Worm (Caenorhabditis elegans): ENCODE results near the gene snf-9.

snf-9 gene

DNA sequence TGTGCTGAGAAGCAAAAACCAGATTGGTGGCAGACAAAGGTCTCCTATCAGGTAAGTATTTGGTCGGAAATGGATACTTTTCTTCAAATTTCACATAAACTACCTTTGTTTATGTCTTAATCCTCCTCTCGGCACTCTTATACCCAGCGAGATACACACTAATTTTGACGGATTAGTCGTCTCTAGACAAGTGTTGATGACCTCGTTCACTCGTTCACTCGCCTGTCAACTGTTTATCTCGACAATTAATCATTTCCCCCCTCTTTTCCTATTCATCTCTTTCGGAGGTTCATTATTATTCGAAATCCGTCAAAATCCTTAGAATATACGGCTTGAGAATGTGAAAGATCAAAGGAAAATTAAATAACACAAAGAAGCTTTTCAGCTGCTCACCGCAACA lies 42.2 kb upstream of the snf-9 start:
- TF ChIP-seq ceh-36 (tag; optimal IDR thresholded peaks at IDR 0.05) (peak; percentile 20), B0310.2 (tag; optimal IDR thresholded peaks at IDR 0.05) (no peak), hmbx-1 (tag; optimal IDR thresholded peaks at IDR 0.05) (no peak), ceh-13 (GFP tag; optimal IDR thresholded peaks at IDR 0.05) (no peak)

- TF ChIP-seq tbx-37 (GFP tag; conservative IDR thresholded peaks at IDR 0.05) = no peak
- no peak for TF ChIP-seq aly-1 (tag; optimal IDR thresholded peaks at IDR 0.05)
- no peak for TF ChIP-seq B0310.2 (tag; optimal IDR thresholded peaks at IDR 0.05)
- no peak for TF ChIP-seq ceh-36 (tag; optimal IDR thresholded peaks at IDR 0.05)
- TF ChIP-seq hmbx-1 (tag; optimal IDR thresholded peaks at IDR 0.05) = no peak
- TF ChIP-seq tbx-11 (GFP tag; IDR thresholded peaks at IDR 0.05) = no peak
- no peak for TF ChIP-seq ets-7 (tag; optimal IDR thresholded peaks at IDR 0.05)
- TF ChIP-seq ceh-13 (GFP tag; optimal IDR thresholded peaks at IDR 0.05) = no peak
- TF ChIP-seq hmg-4 (GFP tag; optimal IDR thresholded peaks at IDR 0.05) = no peak
- TF ChIP-seq hnd-1 (tag; optimal IDR thresholded peaks at IDR 0.05) = no peak
- TF ChIP-seq F13C5.2 (tag; optimal IDR thresholded peaks at IDR 0.05) = no peak
- no peak for TF ChIP-seq tra-4 (tag; optimal IDR thresholded peaks at IDR 0.05)
- TF ChIP-seq pes-1 (GFP tag; IDR thresholded peaks at IDR 0.05) = no peak
Observed at ce11 chrIV:17273602-17274110, 38.3 kb upstream of the snf-9 start, which contains the start of gene gln-5. Gene gln-5 (minus strand): TSS chrIV:17273652.

DNA sequence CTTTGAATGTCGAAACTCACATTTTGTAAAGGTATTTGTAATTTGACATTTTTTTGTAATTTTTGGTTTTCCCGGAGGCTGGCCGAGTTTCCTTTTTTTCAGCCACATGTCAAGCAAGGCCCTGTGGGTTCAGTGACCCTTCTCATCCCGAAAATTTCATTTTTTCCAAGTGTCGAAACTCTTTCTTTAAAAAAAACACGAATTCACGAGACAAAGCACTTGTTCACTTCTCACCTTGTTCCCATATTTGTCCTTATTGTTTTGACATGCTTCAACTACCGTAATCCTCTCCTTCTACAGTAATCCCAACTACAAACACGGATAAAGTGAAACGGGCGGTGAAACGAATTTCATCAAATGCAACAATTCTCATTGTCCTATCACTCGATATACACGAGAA lies 36.7 kb upstream of the snf-9 start, which contains the start of gene lhfp-4:
TSS of gene lhfp-4 (plus strand) at position 301 of the 400 bp plus-strand sequence.
- TF ChIP-seq scrt-1 (GFP tag; IDR thresholded peaks at IDR 0.05) (no peak), hnd-1 (tag; optimal IDR thresholded peaks at IDR 0.05) (no peak), pes-1 (GFP tag; IDR thresholded peaks at IDR 0.05) (no peak), F13C5.2 (tag; optimal IDR thresholded peaks at IDR 0.05) (no peak), hmbx-1 (tag; optimal IDR thresholded peaks at IDR 0.05) (no peak), tbx-11 (GFP tag; IDR thresholded peaks at IDR 0.05) (no peak), ama-1 (optimal IDR thresholded peaks at IDR 0.05) (no peak), tra-4 (tag; optimal IDR thresholded peaks at IDR 0.05) (no peak), flt-1 (GFP tag; IDR thresholded peaks at IDR 0.05) (no peak), aly-1 (tag; optimal IDR thresholded peaks at IDR 0.05) (no peak)

- TF ChIP-seq hmbx-1 (tag; optimal IDR thresholded peaks at IDR 0.05) (no peak), B0310.2 (tag; optimal IDR thresholded peaks at IDR 0.05) (no peak), sea-1 (GFP tag; conservative IDR thresholded peaks at IDR 0.05) (no peak), ets-7 (tag; optimal IDR thresholded peaks at IDR 0.05) (no peak), hnd-1 (tag; optimal IDR thresholded peaks at IDR 0.05) (no peak), tbx-11 (GFP tag; IDR thresholded peaks at IDR 0.05) (no peak), tbx-37 (GFP tag; conservative IDR thresholded peaks at IDR 0.05) (no peak), ama-1 (optimal IDR thresholded peaks at IDR 0.05) (no peak), hmg-4 (GFP tag; optimal IDR thresholded peaks at IDR 0.05) (no peak), ceh-13 (GFP tag; optimal IDR thresholded peaks at IDR 0.05) (no peak), flt-1 (GFP tag; IDR thresholded peaks at IDR 0.05) (no peak), scrt-1 (GFP tag; IDR thresholded peaks at IDR 0.05) (no peak), ceh-36 (tag; optimal IDR thresholded peaks at IDR 0.05) (no peak), aly-1 (tag; optimal IDR thresholded peaks at IDR 0.05) (no peak), pes-1 (GFP tag; IDR thresholded peaks at IDR 0.05) (no peak), tra-4 (tag; optimal IDR thresholded peaks at IDR 0.05) (no peak), F13C5.2 (tag; optimal IDR thresholded peaks at IDR 0.05) (no peak)
Observed at ce11 chrIV:17276705-17277458, 35.1 kb upstream of the snf-9 start, which contains the start of gene clec-196. Gene clec-196 (plus strand): TSS chrIV:17276956.

- peak; percentile 3 for TF ChIP-seq ama-1 (optimal IDR thresholded peaks at IDR 0.05)
- no peak for TF ChIP-seq hmg-4 (GFP tag; optimal IDR thresholded peaks at IDR 0.05)
Observed at ce11 chrIV:17277459-17278173, 34.3 kb upstream of the snf-9 start.

DNA sequence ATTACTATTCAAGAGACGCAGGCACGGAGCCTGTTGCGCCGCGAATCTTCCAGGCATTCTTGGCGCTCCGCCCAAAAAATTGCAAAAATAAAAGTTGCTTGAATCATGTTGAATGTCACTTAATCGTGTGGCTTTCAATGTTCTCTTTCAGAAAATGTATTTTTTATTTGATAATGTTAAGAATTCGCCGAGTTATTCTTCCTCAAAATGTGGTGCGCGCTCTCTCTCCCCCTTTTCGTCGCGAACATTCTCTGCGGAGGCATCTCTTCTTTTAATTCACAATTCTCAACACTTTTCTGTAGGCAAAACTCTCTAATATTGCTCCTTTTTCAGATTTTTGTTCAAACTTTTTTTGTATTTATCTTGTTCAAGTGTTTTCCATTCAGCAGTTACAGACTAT lies 33.6 kb upstream of the snf-9 start:
- TF ChIP-seq ama-1 (optimal IDR thresholded peaks at IDR 0.05) (no peak), tbx-11 (GFP tag; IDR thresholded peaks at IDR 0.05) (no peak), ceh-36 (tag; optimal IDR thresholded peaks at IDR 0.05) (peak; percentile 57), hmbx-1 (tag; optimal IDR thresholded peaks at IDR 0.05) (peak; percentile 69), hnd-1 (tag; optimal IDR thresholded peaks at IDR 0.05) (peak; percentile 53), ceh-13 (GFP tag; optimal IDR thresholded peaks at IDR 0.05) (peak; percentile 65), B0310.2 (tag; optimal IDR thresholded peaks at IDR 0.05) (peak; percentile 55), F13C5.2 (tag; optimal IDR thresholded peaks at IDR 0.05) (peak; percentile 96), pes-1 (GFP tag; IDR thresholded peaks at IDR 0.05) (peak; percentile 50; the same call in 1 of the 2 replicates), hmg-4 (GFP tag; optimal IDR thresholded peaks at IDR 0.05) (peak; percentile 89), sea-1 (GFP tag; conservative IDR thresholded peaks at IDR 0.05) (peak; percentile 83), flt-1 (GFP tag; IDR thresholded peaks at IDR 0.05) (peak; percentile 67), scrt-1 (GFP tag; IDR thresholded peaks at IDR 0.05) (no peak), tra-4 (tag; optimal IDR thresholded peaks at IDR 0.05) (peak; percentile 73), tbx-37 (GFP tag; conservative IDR thresholded peaks at IDR 0.05) (no peak), aly-1 (tag; optimal IDR thresholded peaks at IDR 0.05) (no peak), ets-7 (tag; optimal IDR thresholded peaks at IDR 0.05) (no peak)
